Worm (Caenorhabditis elegans) whole organism, mixed stage, embryonic: ENCODE data around the gene mrps-2.
A peak's percentile ranks its signal among the peaks of the same experiment; 100 is the strongest.

Experiments used
- M03D4.4 ChIP-seq: sonication (generic microtip); optimal IDR thresholded peaks from 2 replicates; lab custom pipeline; 2017; ENCODE audit warnings: mild to moderate bottlenecking, missing genetic modification characterization, missing compliant biosample characterization
- blmp-1 ChIP-seq: fragments of 150-350 bp; optimal IDR thresholded peaks from 2 replicates; lab custom pipeline; 2014; ENCODE audit warnings: missing biosample characterization, missing genetic modification characterization
- ceh-39 ChIP-seq: fragments of 150-350 bp; optimal IDR thresholded peaks from 2 replicates; lab custom pipeline; 2014; ENCODE audit warnings: missing biosample characterization, missing genetic modification characterization
- ceh-43 ChIP-seq: fragments of 200-800 bp; sonication (Bioruptor generic); optimal IDR thresholded peaks from 2 replicates; lab custom pipeline; 2018; ENCODE audit warnings: mild to moderate bottlenecking, missing genetic modification characterization, moderate library complexity, missing compliant biosample characterization
- ceh-83 ChIP-seq: fragments of 200-800 bp; sonication (Bioruptor generic); optimal IDR thresholded peaks from 2 replicates; lab custom pipeline; 2018; ENCODE audit warnings: mild to moderate bottlenecking, missing genetic modification characterization, missing compliant biosample characterization
- ces-1 ChIP-seq: fragments of 150-350 bp; optimal IDR thresholded peaks from 2 replicates; lab custom pipeline; 2014; ENCODE audit warnings: missing biosample characterization, missing genetic modification reagents, missing genetic modification characterization
- cnd-1 ChIP-seq: fragments of 200-800 bp; sonication (Bioruptor generic); optimal IDR thresholded peaks from 2 replicates; lab custom pipeline; 2018; ENCODE audit warnings: mild to moderate bottlenecking, missing genetic modification characterization, missing compliant biosample characterization
- drap-1 ChIP-seq: fragments of 200-800 bp; sonication (Bioruptor generic); optimal IDR thresholded peaks from 3 replicates; lab custom pipeline; 2018; ENCODE audit warnings: mild to moderate bottlenecking, missing genetic modification characterization, missing compliant biosample characterization
- elt-1 ChIP-seq: sonication (generic microtip); optimal IDR thresholded peaks from 2 replicates; lab custom pipeline; 2017; ENCODE audit warnings: missing genetic modification characterization, mild to moderate bottlenecking, missing compliant biosample characterization, antibody characterized with exemption, moderate library complexity, borderline replicate concordance; ENCODE audit not compliant: insufficient read depth
- elt-3 ChIP-seq: fragments of 150-350 bp; optimal IDR thresholded peaks from 2 replicates; lab custom pipeline; 2014; ENCODE audit warnings: missing biosample characterization, missing genetic modification characterization
- hlh-1 ChIP-seq: fragments of 150-350 bp; optimal IDR thresholded peaks from 2 replicates; lab custom pipeline; 2014; ENCODE audit warnings: missing biosample characterization, missing genetic modification reagents, missing genetic modification characterization
- lin-13 ChIP-seq: fragments of 150-350 bp; optimal IDR thresholded peaks from 2 replicates; lab custom pipeline; 2014; ENCODE audit warnings: missing biosample characterization, missing genetic modification characterization
- lin-32 ChIP-seq: fragments of 200-800 bp; sonication (Bioruptor generic); optimal IDR thresholded peaks from 2 replicates; lab custom pipeline; 2018; ENCODE audit warnings: mild to moderate bottlenecking, missing genetic modification characterization, missing compliant biosample characterization
- lsy-2 ChIP-seq: fragments of 150-350 bp; optimal IDR thresholded peaks from 2 replicates; lab custom pipeline; 2014; ENCODE audit warnings: missing biosample characterization, missing genetic modification characterization
- mab-5 ChIP-seq: fragments of 150-350 bp; optimal IDR thresholded peaks from 2 replicates; lab custom pipeline; 2014; ENCODE audit warnings: missing biosample characterization, missing genetic modification characterization
- mep-1 ChIP-seq: fragments of 150-350 bp; optimal IDR thresholded peaks from 2 replicates; lab custom pipeline; 2017; ENCODE audit warnings: missing biosample characterization, missing genetic modification reagents, missing genetic modification characterization, inconsistent platforms
- mls-2 ChIP-seq: sonication (generic microtip); optimal IDR thresholded peaks from 2 replicates; lab custom pipeline; 2016; ENCODE audit warnings: mild to moderate bottlenecking, missing genetic modification characterization, moderate library complexity, missing compliant biosample characterization
- nhr-12 ChIP-seq: fragments of 150-350 bp; optimal IDR thresholded peaks from 2 replicates; lab custom pipeline; 2014; ENCODE audit warnings: missing biosample characterization, missing genetic modification characterization
- nhr-2 ChIP-seq: fragments of 150-350 bp; optimal IDR thresholded peaks from 2 replicates; lab custom pipeline; 2014; ENCODE audit warnings: missing biosample characterization, missing genetic modification characterization
- nhr-237 ChIP-seq: fragments of 150-350 bp; optimal IDR thresholded peaks from 2 replicates; lab custom pipeline; 2014; ENCODE audit warnings: missing biosample characterization, missing genetic modification characterization
- nhr-28 ChIP-seq: fragments of 150-350 bp; optimal IDR thresholded peaks from 2 replicates; lab custom pipeline; 2014; ENCODE audit warnings: missing biosample characterization, missing genetic modification characterization
- nhr-76 ChIP-seq: sonication (generic microtip); optimal IDR thresholded peaks from 2 replicates; lab custom pipeline; 2017; ENCODE audit warnings: missing biosample characterization, missing genetic modification characterization
- pha-4 ChIP-seq: fragments of 150-350 bp; optimal IDR thresholded peaks from 2 replicates; lab custom pipeline; 2018; ENCODE audit warnings: missing biosample characterization, missing genetic modification reagents, missing genetic modification characterization
- sem-2 ChIP-seq: fragments of 200-800 bp; sonication (Bioruptor generic); optimal IDR thresholded peaks from 2 replicates; lab custom pipeline; 2018; ENCODE audit warnings: mild to moderate bottlenecking, missing genetic modification characterization, missing compliant biosample characterization
- snpc-4 ChIP-seq: fragments of 150-350 bp; optimal IDR thresholded peaks from 2 replicates; lab custom pipeline; 2014; ENCODE audit warnings: missing biosample characterization, missing genetic modification characterization
- sptf-1 ChIP-seq: sonication (generic microtip); optimal IDR thresholded peaks from 2 replicates; lab custom pipeline; 2017; ENCODE audit warnings: mild to moderate bottlenecking, missing genetic modification characterization, moderate library complexity, missing compliant biosample characterization
- unc-120 ChIP-seq: sonication (generic microtip); optimal IDR thresholded peaks from 2 replicates; lab custom pipeline; 2017; ENCODE audit warnings: missing genetic modification characterization, missing compliant biosample characterization; ENCODE audit not compliant: poor library complexity, severe bottlenecking
- unc-39 ChIP-seq: fragments of 150-350 bp; optimal IDR thresholded peaks from 2 replicates; lab custom pipeline; 2014; ENCODE audit warnings: missing biosample characterization, missing genetic modification characterization
- unc-62 ChIP-seq: fragments of 150-350 bp; optimal IDR thresholded peaks from 2 replicates; lab custom pipeline; 2014; ENCODE audit warnings: missing biosample characterization, missing genetic modification reagents, missing genetic modification characterization
- zip-8 ChIP-seq: fragments of 150-350 bp; optimal IDR thresholded peaks from 2 replicates; lab custom pipeline; 2014; ENCODE audit warnings: missing biosample characterization, missing genetic modification characterization
- ztf-11 ChIP-seq: fragments of 150-350 bp; optimal IDR thresholded peaks from 2 replicates; lab custom pipeline; 2014; ENCODE audit warnings: missing biosample characterization, missing genetic modification characterization

Gene mrps-2

DNA sequence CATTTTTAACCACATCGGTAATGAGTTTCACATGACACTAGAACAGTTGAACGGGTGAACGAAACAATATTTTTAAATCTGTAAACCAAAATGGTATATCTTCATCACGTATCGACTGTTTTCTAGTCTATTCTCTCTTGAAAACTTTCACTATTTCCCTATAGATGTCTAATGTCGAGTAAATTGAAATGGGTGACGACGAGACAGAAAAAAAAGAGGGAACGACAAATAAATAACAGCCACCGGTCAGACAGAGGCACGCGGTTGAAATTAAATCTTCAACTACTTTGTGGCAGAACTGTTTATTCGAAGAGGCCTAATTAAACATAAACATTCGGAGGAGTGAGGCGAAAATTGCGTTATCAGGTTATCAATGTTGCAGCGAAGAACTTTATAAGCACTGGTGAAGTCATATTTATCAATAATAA lies 31.1 kb upstream of the mrps-2 start:
- no peak for TF ChIP-seq lin-32
- no peak for TF ChIP-seq M03D4.4
- no peak for TF ChIP-seq mls-2 (tag; lab: Kevin White, UChicago)
- TF ChIP-seq sptf-1 (tag; lab: Kevin White, UChicago) = no peak
- TF ChIP-seq nhr-76 (tag; lab: Kevin White, UChicago) = no peak
- TF ChIP-seq unc-120 (tag; lab: Kevin White, UChicago) = no peak
- TF ChIP-seq sem-2 (GFP tag; lab: Kevin White, UChicago) = no peak

DNA sequence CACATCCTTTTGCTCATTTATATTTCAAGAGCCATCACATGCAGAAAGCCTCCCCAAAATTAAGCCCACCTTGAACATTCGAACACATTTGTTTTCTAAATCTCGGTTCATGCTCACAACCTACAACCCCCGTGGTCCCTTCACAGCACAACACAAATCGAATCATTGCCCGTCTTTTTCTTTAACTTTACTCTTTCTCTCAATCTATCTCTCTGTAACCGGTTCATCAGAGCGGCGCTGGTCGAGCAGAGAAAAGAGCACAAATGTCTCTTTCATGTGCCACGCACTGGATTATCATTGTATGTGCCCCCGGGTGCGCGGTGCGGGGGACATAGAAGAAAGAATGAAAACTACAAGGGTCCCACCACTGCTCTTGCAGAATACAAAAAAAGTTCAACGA lies 30.2 kb upstream of the mrps-2 start:
- TF ChIP-seq sptf-1 (tag; lab: Kevin White, UChicago) (no peak), ces-1 (GFP tag; lab: Kevin White, UChicago) (peak; percentile 82), nhr-237 (tag; lab: Kevin White, UChicago) (no peak)

DNA sequence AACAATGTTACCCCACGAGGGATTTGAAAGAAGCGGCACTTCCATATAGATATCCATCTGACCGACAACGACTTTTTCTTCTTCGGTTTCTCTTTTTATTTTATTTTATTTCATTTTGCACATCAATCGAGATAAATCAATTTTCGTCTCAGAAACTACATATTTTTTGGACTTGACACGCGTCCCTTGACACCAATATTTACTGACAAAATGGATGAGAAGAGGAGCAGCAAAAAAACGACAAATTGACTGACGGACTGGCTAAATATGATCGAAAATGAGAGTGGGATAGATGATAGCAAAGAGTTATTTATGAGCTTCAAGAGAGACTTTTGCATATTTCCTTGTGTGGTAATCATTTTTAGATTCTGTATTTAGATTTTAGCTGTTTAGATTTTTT lies 28.1 kb upstream of the mrps-2 start:
- TF ChIP-seq ces-1 (GFP tag; lab: Kevin White, UChicago) = peak; percentile 19
- no peak for TF ChIP-seq ceh-83 (GFP tag; lab: Kevin White, UChicago)
- no peak for TF ChIP-seq zip-8 (tag; lab: Kevin White, UChicago)

- TF ChIP-seq mep-1 (tag; lab: Kevin White, UChicago) (no peak), unc-39 (tag; lab: Kevin White, UChicago) (no peak), mab-5 (tag; lab: Kevin White, UChicago) (no peak), ztf-11 (tag; lab: Kevin White, UChicago) (no peak), ceh-39 (tag; lab: Kevin White, UChicago) (no peak), M03D4.4 (no peak), lsy-2 (no peak), hlh-1 (tag; lab: Kevin White, UChicago) (no peak), zip-8 (tag; lab: Kevin White, UChicago) (no peak), pha-4 (tag; lab: Kevin White, UChicago) (no peak), cnd-1 (tag; lab: Kevin White, UChicago) (no peak), sem-2 (GFP tag; lab: Kevin White, UChicago) (no peak), nhr-237 (tag; lab: Kevin White, UChicago) (no peak)
These were observed 21.1 kb upstream of the mrps-2 start, which contains the start of gene lmd-3 for ce11 chrV:8444357-8444856. lmd-3 (minus strand) TSS chrV:8444806.

- no peak for TF ChIP-seq ceh-39 (tag; lab: Kevin White, UChicago)
- TF ChIP-seq pha-4 (tag; lab: Kevin White, UChicago) = peak; percentile 91
- TF ChIP-seq hlh-1 (tag; lab: Kevin White, UChicago) = peak; percentile 19
These were observed 19.9 kb upstream of the mrps-2 start for ce11 chrV:8445636-8446035.

- TF ChIP-seq ces-1 (GFP tag; lab: Kevin White, UChicago) (no peak), pha-4 (tag; lab: Kevin White, UChicago) (no peak), lsy-2 (no peak), blmp-1 (no peak), mep-1 (tag; lab: Kevin White, UChicago) (no peak), lin-13 (tag; lab: Kevin White, UChicago) (no peak), snpc-4 (tag; lab: Kevin White, UChicago) (no peak), mab-5 (tag; lab: Kevin White, UChicago) (no peak), sptf-1 (tag; lab: Kevin White, UChicago) (no peak), unc-120 (tag; lab: Kevin White, UChicago) (no peak), nhr-12 (tag; lab: Kevin White, UChicago) (no peak), zip-8 (tag; lab: Kevin White, UChicago) (no peak), nhr-237 (tag; lab: Kevin White, UChicago) (no peak)
These were observed 17.6 kb upstream of the mrps-2 start, which contains the start of gene T23B12.5 for ce11 chrV:8447928-8448327. T23B12.5 (minus strand) TSS chrV:8448028.

ce11 chrV:8449241-8449640 lies 16.2 kb upstream of the mrps-2 start:
- no peak for TF ChIP-seq nhr-237 (tag; lab: Kevin White, UChicago)
- TF ChIP-seq nhr-2 (tag; lab: Kevin White, UChicago) = no peak
- TF ChIP-seq elt-1 = no peak
- TF ChIP-seq ceh-39 (tag; lab: Kevin White, UChicago) = no peak
- TF ChIP-seq elt-3 (tag; lab: Kevin White, UChicago) = no peak
- no peak for TF ChIP-seq ceh-83 (GFP tag; lab: Kevin White, UChicago)
- no peak for TF ChIP-seq lin-32
- no peak for TF ChIP-seq ceh-43 (GFP tag; lab: Kevin White, UChicago)
- no peak for TF ChIP-seq mls-2 (tag; lab: Kevin White, UChicago)
- no peak for TF ChIP-seq sptf-1 (tag; lab: Kevin White, UChicago)
- TF ChIP-seq zip-8 (tag; lab: Kevin White, UChicago) = no peak
- no peak for TF ChIP-seq ztf-11 (tag; lab: Kevin White, UChicago)
- TF ChIP-seq drap-1 = no peak
- no peak for TF ChIP-seq nhr-76 (tag; lab: Kevin White, UChicago)
- no peak for TF ChIP-seq nhr-28
- no peak for TF ChIP-seq unc-62
- no peak for TF ChIP-seq hlh-1 (tag; lab: Kevin White, UChicago)
